Worm (Caenorhabditis elegans) whole organism, mixed stage, embryonic: ENCODE results near the gene vit-3.

Experiments
- bed-3 ChIP-seq: fragments of 200-800 bp; sonication (Bioruptor generic); optimal IDR thresholded peaks from 3 replicates; lab custom pipeline; 2018; ENCODE audit warnings: mild to moderate bottlenecking, missing genetic modification characterization, moderate library complexity, missing compliant biosample characterization
- ceh-39 ChIP-seq: fragments of 150-350 bp; optimal IDR thresholded peaks from 2 replicates; lab custom pipeline; 2014; ENCODE audit warnings: missing biosample characterization, missing genetic modification characterization
- ceh-43 ChIP-seq: fragments of 200-800 bp; sonication (Bioruptor generic); optimal IDR thresholded peaks from 2 replicates; lab custom pipeline; 2018; ENCODE audit warnings: mild to moderate bottlenecking, missing genetic modification characterization, moderate library complexity, missing compliant biosample characterization
- ceh-83 ChIP-seq: fragments of 200-800 bp; sonication (Bioruptor generic); optimal IDR thresholded peaks from 2 replicates; lab custom pipeline; 2018; ENCODE audit warnings: mild to moderate bottlenecking, missing genetic modification characterization, missing compliant biosample characterization
- ces-1 ChIP-seq: fragments of 150-350 bp; optimal IDR thresholded peaks from 2 replicates; lab custom pipeline; 2014; ENCODE audit warnings: missing biosample characterization, missing genetic modification reagents, missing genetic modification characterization
- cnd-1 ChIP-seq: fragments of 200-800 bp; sonication (Bioruptor generic); optimal IDR thresholded peaks from 2 replicates; lab custom pipeline; 2018; ENCODE audit warnings: mild to moderate bottlenecking, missing genetic modification characterization, missing compliant biosample characterization
- elt-1 ChIP-seq: sonication (generic microtip); optimal IDR thresholded peaks from 2 replicates; lab custom pipeline; 2017; ENCODE audit warnings: missing genetic modification characterization, mild to moderate bottlenecking, missing compliant biosample characterization, antibody characterized with exemption, moderate library complexity, borderline replicate concordance; ENCODE audit not compliant: insufficient read depth
- flh-1 ChIP-seq: fragments of 200-800 bp; sonication (Bioruptor generic); optimal IDR thresholded peaks from 2 replicates; lab custom pipeline; 2018; ENCODE audit warnings: mild to moderate bottlenecking, missing genetic modification characterization, moderate library complexity, missing compliant biosample characterization
- ham-2 ChIP-seq: fragments of 200-800 bp; sonication (Bioruptor generic); optimal IDR thresholded peaks from 2 replicates; lab custom pipeline; 2018; ENCODE audit warnings: mild to moderate bottlenecking, missing genetic modification characterization, missing compliant biosample characterization
- hlh-1 ChIP-seq: fragments of 150-350 bp; optimal IDR thresholded peaks from 2 replicates; lab custom pipeline; 2014; ENCODE audit warnings: missing biosample characterization, missing genetic modification reagents, missing genetic modification characterization
- lin-13 ChIP-seq: fragments of 150-350 bp; optimal IDR thresholded peaks from 2 replicates; lab custom pipeline; 2014; ENCODE audit warnings: missing biosample characterization, missing genetic modification characterization
- lin-32 ChIP-seq: fragments of 200-800 bp; sonication (Bioruptor generic); optimal IDR thresholded peaks from 2 replicates; lab custom pipeline; 2018; ENCODE audit warnings: mild to moderate bottlenecking, missing genetic modification characterization, missing compliant biosample characterization
- lsy-2 ChIP-seq: fragments of 150-350 bp; optimal IDR thresholded peaks from 2 replicates; lab custom pipeline; 2014; ENCODE audit warnings: missing biosample characterization, missing genetic modification characterization
- mab-5 ChIP-seq: fragments of 150-350 bp; optimal IDR thresholded peaks from 2 replicates; lab custom pipeline; 2014; ENCODE audit warnings: missing biosample characterization, missing genetic modification characterization
- mep-1 ChIP-seq: fragments of 150-350 bp; optimal IDR thresholded peaks from 2 replicates; lab custom pipeline; 2017; ENCODE audit warnings: missing biosample characterization, missing genetic modification reagents, missing genetic modification characterization, inconsistent platforms
- mls-2 ChIP-seq: sonication (generic microtip); optimal IDR thresholded peaks from 2 replicates; lab custom pipeline; 2016; ENCODE audit warnings: mild to moderate bottlenecking, missing genetic modification characterization, moderate library complexity, missing compliant biosample characterization
- nhr-76 ChIP-seq: sonication (generic microtip); optimal IDR thresholded peaks from 2 replicates; lab custom pipeline; 2017; ENCODE audit warnings: missing biosample characterization, missing genetic modification characterization
- pha-4 ChIP-seq: fragments of 150-350 bp; optimal IDR thresholded peaks from 2 replicates; lab custom pipeline; 2018; ENCODE audit warnings: missing biosample characterization, missing genetic modification reagents, missing genetic modification characterization
- sem-2 ChIP-seq: fragments of 200-800 bp; sonication (Bioruptor generic); optimal IDR thresholded peaks from 2 replicates; lab custom pipeline; 2018; ENCODE audit warnings: mild to moderate bottlenecking, missing genetic modification characterization, missing compliant biosample characterization
- sptf-1 ChIP-seq: sonication (generic microtip); optimal IDR thresholded peaks from 2 replicates; lab custom pipeline; 2017; ENCODE audit warnings: mild to moderate bottlenecking, missing genetic modification characterization, moderate library complexity, missing compliant biosample characterization
- tbx-8 ChIP-seq: fragments of 200-800 bp; sonication (Bioruptor generic); optimal IDR thresholded peaks from 2 replicates; lab custom pipeline; 2018; ENCODE audit warnings: mild to moderate bottlenecking, missing genetic modification characterization, moderate library complexity, missing compliant biosample characterization
- unc-120 ChIP-seq: sonication (generic microtip); optimal IDR thresholded peaks from 2 replicates; lab custom pipeline; 2017; ENCODE audit warnings: missing genetic modification characterization, missing compliant biosample characterization; ENCODE audit not compliant: poor library complexity, severe bottlenecking
- unc-39 ChIP-seq: fragments of 150-350 bp; optimal IDR thresholded peaks from 2 replicates; lab custom pipeline; 2014; ENCODE audit warnings: missing biosample characterization, missing genetic modification characterization
- unc-62 ChIP-seq: fragments of 150-350 bp; optimal IDR thresholded peaks from 2 replicates; lab custom pipeline; 2014; ENCODE audit warnings: missing biosample characterization, missing genetic modification reagents, missing genetic modification characterization
- zip-8 ChIP-seq: fragments of 150-350 bp; optimal IDR thresholded peaks from 2 replicates; lab custom pipeline; 2014; ENCODE audit warnings: missing biosample characterization, missing genetic modification characterization
- ztf-11 ChIP-seq: fragments of 150-350 bp; optimal IDR thresholded peaks from 2 replicates; lab custom pipeline; 2014; ENCODE audit warnings: missing biosample characterization, missing genetic modification characterization

vit-3 gene

DNA sequence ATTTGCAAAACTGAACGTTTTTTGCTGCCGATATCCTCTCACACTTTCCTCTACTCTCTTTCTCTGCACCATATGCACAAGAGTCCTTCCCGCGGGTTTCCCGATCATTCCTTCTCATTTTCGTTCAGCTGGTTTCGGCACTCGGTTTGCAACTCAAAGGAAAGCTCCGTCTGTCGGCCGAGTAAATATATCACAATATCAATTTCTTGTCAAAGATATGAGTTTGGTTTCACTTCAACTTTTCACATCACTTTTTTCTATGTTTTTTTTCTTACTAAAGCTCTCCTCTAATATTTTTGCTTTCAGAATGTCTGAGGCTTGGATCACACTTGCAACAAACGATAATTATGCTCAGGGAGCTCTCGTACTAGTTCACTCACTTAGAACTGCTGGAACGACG, 35.0 kb downstream of the vit-3 start, which contains the start of gene gyg-1:
Gene gyg-1 (plus strand): TSS at position 301 of the 400 bp plus-strand sequence.
- TF ChIP-seq mab-5 (tag; lab: Kevin White, UChicago) (no peak), nhr-76 (tag; lab: Kevin White, UChicago) (no peak), elt-1 (tag; lab: Kevin White, UChicago) (no peak)

DNA sequence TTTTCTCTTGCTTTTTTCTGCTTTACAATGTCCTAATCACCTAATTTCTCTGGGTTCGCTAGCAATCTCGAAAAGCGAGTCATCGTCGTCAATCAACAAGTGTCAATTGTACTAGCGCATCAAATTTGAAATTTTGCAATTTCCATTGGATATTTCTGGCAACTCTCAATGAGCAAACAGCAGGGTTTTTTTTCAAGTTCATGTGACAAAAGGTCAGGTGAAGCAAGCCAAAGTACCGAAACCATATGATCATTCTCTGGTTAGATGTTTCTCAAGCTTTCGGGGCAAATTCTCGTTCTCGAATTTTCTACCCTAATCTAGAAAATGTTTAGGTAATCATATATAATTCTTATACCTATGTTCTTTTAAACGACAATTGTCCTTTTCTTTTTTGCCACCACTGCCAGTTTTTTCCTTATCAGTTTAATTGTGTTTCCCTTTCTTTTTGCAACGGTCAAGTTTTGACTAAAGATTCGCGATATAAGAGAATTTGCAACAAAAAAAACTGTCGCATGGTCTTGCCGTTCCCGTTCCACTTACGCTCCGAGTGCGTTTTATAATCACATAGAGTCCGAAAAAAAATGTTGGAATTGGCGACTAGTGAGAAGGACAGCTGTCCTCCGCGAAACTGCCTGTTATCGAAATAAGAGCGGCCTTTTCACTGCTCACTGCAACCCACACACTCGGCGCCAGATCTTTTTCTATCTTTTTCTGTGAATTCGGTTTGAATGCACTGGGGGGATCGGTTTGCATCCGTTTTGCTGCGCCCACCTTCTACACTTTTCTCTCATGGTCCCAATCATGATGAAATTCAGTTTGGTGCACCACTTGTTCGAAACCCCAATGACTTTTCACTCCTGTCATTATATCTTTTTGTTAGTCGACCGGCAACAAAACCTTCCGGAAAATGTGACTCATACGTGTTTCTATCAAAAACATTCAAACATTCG, 35.8 kb downstream of the vit-3 start:
- TF ChIP-seq hlh-1 (peak; percentile 79), unc-62 (peak; percentile 36), lsy-2 (no peak), unc-120 (tag; lab: Kevin White, UChicago) (peak; percentile 38)

DNA sequence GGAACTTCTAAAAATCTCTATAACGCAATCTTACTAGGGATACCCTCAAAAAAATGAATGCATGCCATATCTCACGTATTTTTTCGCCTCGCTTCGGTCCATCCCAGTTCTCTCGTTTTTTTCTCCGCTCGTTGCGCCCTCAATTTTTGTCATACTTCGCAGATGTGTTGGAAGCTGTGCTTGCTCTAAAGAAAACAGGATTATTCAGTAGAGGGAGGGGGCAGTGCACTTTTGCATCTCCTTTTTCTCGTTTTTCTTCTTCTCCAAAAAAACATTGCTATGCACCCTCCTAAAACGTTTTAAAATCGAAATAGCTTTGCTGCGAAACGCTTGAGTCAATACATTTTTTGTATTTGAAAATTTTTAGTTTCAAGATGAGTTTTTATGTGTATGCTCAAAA, 36.8 kb downstream of the vit-3 start:
- peak; percentile 56 for TF ChIP-seq ces-1
- TF ChIP-seq mls-2 (tag; lab: Kevin White, UChicago), result no peak
- no peak for TF ChIP-seq unc-39
- no peak for TF ChIP-seq flh-1 (GFP tag; lab: Kevin White, UChicago)
- TF ChIP-seq lin-32 (GFP tag; lab: Kevin White, UChicago), result no peak
- TF ChIP-seq pha-4 (tag; lab: Kevin White, UChicago), result no peak

DNA sequence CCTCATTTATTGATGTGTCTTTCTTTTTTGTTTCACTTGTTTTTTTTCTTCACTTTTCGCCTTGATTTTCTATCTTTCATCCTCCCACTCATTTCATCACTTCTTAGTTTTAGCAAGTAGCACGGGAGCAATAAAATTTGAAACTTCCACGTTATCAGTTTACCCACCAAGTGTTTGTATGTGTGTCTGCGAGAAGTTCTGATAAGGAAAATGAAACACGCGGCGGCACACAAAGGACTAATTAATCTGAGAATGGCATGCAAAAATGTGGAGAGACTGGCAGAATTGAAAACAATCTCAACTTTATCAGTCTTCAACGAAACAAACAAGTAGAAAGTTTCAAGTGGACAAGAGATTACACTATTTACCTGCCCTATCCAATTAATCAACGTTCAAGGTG, 38.1 kb downstream of the vit-3 start:
- TF ChIP-seq hlh-1 (peak; percentile 42), ceh-83 (GFP tag; lab: Kevin White, UChicago) (no peak)

DNA sequence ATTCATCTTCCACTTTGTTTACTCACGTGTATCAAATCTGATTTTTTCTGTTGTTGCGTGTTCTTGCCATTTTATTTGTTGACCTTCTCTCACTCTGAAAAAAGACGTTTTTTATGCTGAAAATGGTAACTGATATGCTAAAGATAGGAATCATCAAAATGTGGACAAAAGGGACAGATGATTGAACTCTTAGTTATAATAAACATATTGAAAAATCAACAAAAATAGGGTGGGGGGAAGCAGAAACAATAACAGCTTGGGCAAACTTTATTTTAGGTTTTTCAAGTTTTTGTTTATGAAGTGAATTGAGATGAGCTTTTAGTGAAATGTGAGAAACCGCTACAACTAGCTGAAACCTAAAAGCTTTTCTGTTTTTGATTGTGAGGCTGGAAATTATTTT, 39.4 kb downstream of the vit-3 start, which contains the start of gene F56B6.6:
Gene F56B6.6 (minus strand): TSS at position 101 of the 400 bp plus-strand sequence.
- TF ChIP-seq bed-3 (GFP tag; lab: Kevin White, UChicago), result no peak
- no peak for TF ChIP-seq lin-13 (tag; lab: Kevin White, UChicago)
- no peak for TF ChIP-seq ceh-39
- no peak for TF ChIP-seq unc-62
- TF ChIP-seq unc-120 (tag; lab: Kevin White, UChicago), result no peak
- no peak for TF ChIP-seq zip-8 (tag; lab: Kevin White, UChicago)
- no peak for TF ChIP-seq tbx-8 (GFP tag; lab: Kevin White, UChicago)
- TF ChIP-seq nhr-76 (tag; lab: Kevin White, UChicago), result no peak
- no peak for TF ChIP-seq elt-1 (tag; lab: Kevin White, UChicago)
- no peak for TF ChIP-seq mab-5 (tag; lab: Kevin White, UChicago)
- TF ChIP-seq sptf-1, result no peak
- TF ChIP-seq hlh-1, result no peak
- no peak for TF ChIP-seq ceh-83 (GFP tag; lab: Kevin White, UChicago)
- TF ChIP-seq pha-4 (tag; lab: Kevin White, UChicago), result no peak
- TF ChIP-seq sem-2 (GFP tag; lab: Kevin White, UChicago), result no peak
- no peak for TF ChIP-seq cnd-1 (tag; lab: Kevin White, UChicago)
- TF ChIP-seq mep-1, result no peak
- TF ChIP-seq, all 35 proteins: peak for 0

DNA sequence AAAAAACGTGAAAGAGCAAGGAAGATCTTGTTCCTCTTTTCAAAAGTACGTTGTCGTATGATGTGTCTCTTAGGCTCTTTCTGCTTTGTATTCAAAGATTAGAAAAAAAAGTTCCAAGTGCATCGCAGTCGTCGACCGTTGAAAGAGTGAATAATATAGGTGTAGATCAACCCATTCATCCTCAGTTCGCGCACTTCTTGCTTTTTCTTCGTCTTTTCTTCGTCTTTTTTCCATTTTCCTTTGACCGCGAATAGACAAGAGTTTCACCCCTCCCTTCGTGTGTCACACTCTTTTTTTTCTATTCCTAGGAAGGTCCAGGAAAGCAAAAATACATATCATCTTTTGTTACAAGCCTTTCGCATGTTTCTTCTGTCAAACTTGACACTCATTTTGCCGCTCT, 45.6 kb downstream of the vit-3 start:
- TF ChIP-seq bed-3 (GFP tag; lab: Kevin White, UChicago) (no peak), unc-62 (no peak), unc-39 (no peak), mep-1 (no peak)
- TF ChIP-seq, all 35 proteins: peak for 0

DNA sequence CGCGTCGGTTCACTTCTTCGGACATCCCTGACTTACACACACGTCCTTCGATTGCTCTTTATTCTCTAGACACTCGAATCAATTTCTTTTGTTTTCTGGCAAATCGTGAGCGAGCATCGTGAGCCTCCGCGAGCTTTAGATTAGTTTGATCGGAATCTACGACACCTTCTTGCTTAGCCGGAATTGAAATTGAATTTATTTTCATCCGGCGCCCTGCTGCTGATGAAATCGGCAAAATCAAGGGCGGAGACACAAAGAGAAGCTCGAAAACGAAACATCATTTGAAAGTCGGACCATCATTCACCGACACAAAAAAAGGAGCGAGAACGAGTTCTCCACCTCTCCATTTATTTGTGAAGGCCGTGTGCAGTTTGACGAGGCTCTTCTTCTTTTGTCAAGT, 53.9 kb downstream of the vit-3 start, which contains the start of gene npr-16:
Gene npr-16 (plus strand): TSS at position 301 of the 400 bp plus-strand sequence.
- no peak for TF ChIP-seq ztf-11 (tag; lab: Kevin White, UChicago)
- no peak for TF ChIP-seq ham-2
- no peak for TF ChIP-seq sem-2 (GFP tag; lab: Kevin White, UChicago)
- TF ChIP-seq unc-39, result no peak
- TF ChIP-seq unc-62, result no peak
- TF ChIP-seq flh-1 (GFP tag; lab: Kevin White, UChicago), result no peak
- no peak for TF ChIP-seq bed-3 (GFP tag; lab: Kevin White, UChicago)
- TF ChIP-seq nhr-76 (tag; lab: Kevin White, UChicago), result no peak
- TF ChIP-seq lsy-2, result no peak
- TF ChIP-seq ceh-43 (GFP tag; lab: Kevin White, UChicago), result no peak
- no peak for TF ChIP-seq ceh-39
